Worm (Caenorhabditis elegans): ENCODE measurements around the gene C43G2.3.

- TF ChIP-seq tab-1 (GFP tag; IDR thresholded peaks at IDR 0.05) (no peak), T22C8.4 (GFP tag; IDR thresholded peaks at IDR 0.05) (no peak)
These were observed 43.2 kb downstream of the C43G2.3 start, which contains the start of gene C01B10.3 for ce11 chrIV:6621252-6621651.

All from whole organism, midembryonic.